Fruit fly (Drosophila melanogaster): Measurements from ENCODE around the gene CG17568.

Gene CG17568

dm6 chr2L:19212401-19212800, 30.9 kb upstream of the CG17568 start (continued):
- TF ChIP-seq Spps (tag; optimal IDR thresholded peaks at IDR 0.05): no peak
- TF ChIP-seq dpn (GFP tag; optimal IDR thresholded peaks at IDR 0.05): peak in 1 of 2 experiments; percentile 14
- no peak for TF ChIP-seq CG17802 (tag; optimal IDR thresholded peaks at IDR 0.05)
- TF ChIP-seq unpg (GFP tag; optimal IDR thresholded peaks at IDR 0.05): peak; percentile 42
- TF ChIP-seq lab (GFP tag; optimal IDR thresholded peaks at IDR 0.05): no peak
- TF ChIP-seq az2 (GFP tag; optimal IDR thresholded peaks at IDR 0.05): no peak
- TF ChIP-seq NFAT (GFP tag; IDR thresholded peaks at IDR 0.05): no peak
- TF ChIP-seq en (GFP tag; optimal IDR thresholded peaks at IDR 0.05): no peak
- TF ChIP-seq sens (GFP tag): peak; percentile 87
- peak; percentile 2 for TF ChIP-seq pnt (GFP tag; optimal IDR thresholded peaks at IDR 0.05)
- TF ChIP-seq Sox102F (GFP tag; optimal IDR thresholded peaks at IDR 0.05): peak; percentile 18

- TF ChIP-seq Dbx (GFP tag; IDR thresholded peaks at IDR 0.05): no peak
- no peak for TF ChIP-seq corto (GFP tag; optimal IDR thresholded peaks at IDR 0.05)
- peak; percentile 27 for TF ChIP-seq CG15696 (tag; optimal IDR thresholded peaks at IDR 0.05)
- peak; percentile 14 for TF ChIP-seq zen (tag; optimal IDR thresholded peaks at IDR 0.05)
- TF ChIP-seq Bdp1 (GFP tag; optimal IDR thresholded peaks at IDR 0.05): no peak
- TF ChIP-seq Dp (GFP tag; optimal IDR thresholded peaks at IDR 0.05): no peak
- TF ChIP-seq peb (GFP tag; IDR thresholded peaks at IDR 0.05): no peak
- no peak for TF ChIP-seq vnd (GFP tag; IDR thresholded peaks at IDR 0.05; ENCODE audit: partially characterized antibody)
- no peak for TF ChIP-seq crp (GFP tag; optimal IDR thresholded peaks at IDR 0.05)
- TF ChIP-seq CG8388 (GFP tag; optimal IDR thresholded peaks at IDR 0.05): no peak
- TF ChIP-seq jing (GFP tag; optimal IDR thresholded peaks at IDR 0.05): no peak
- no peak for TF ChIP-seq Gug (GFP tag; IDR thresholded peaks at IDR 0.05)
- no peak for TF ChIP-seq Doc2 (GFP tag; IDR thresholded peaks at IDR 0.05)
- 0 out of 2 replicates have a peak, but pooled peaks have one; percentile 18 for TF ChIP-seq Xrp1 (GFP tag; IDR thresholded peaks at IDR 0.05)
- no peak for TF ChIP-seq z (GFP tag; IDR thresholded peaks at IDR 0.05)
- peak; percentile 84 for TF ChIP-seq grau (tag; optimal IDR thresholded peaks at IDR 0.05)
- peak; percentile 38 for TF ChIP-seq CG4404 (GFP tag; IDR thresholded peaks at IDR 0.05)
- TF ChIP-seq CG6791 (GFP tag; IDR thresholded peaks at IDR 0.05; ENCODE audit: partially characterized antibody): no peak
- no peak for TF ChIP-seq zf30C (GFP tag; optimal IDR thresholded peaks at IDR 0.05)
- no peak for TF ChIP-seq prd (optimal IDR thresholded peaks at IDR 0.05)
- TF ChIP-seq prd (GFP tag; IDR thresholded peaks at IDR 0.05): peak; percentile 46; the same call in 1 of the 3 replicates
- TF ChIP-seq sens (GFP tag): peak; percentile 56
- TF ChIP-seq B-H2 (GFP tag; optimal IDR thresholded peaks at IDR 0.05): no peak
- TF ChIP-seq CG1529 (GFP tag; optimal IDR thresholded peaks at IDR 0.05): no peak
- TF ChIP-seq row (GFP tag; IDR thresholded peaks at IDR 0.05): peak; percentile 41; the same call in 2 of the 3 replicates
- TF ChIP-seq CG18599 (GFP tag; optimal IDR thresholded peaks at IDR 0.05): peak; percentile 15
- TF ChIP-seq NC2β (GFP tag; optimal IDR thresholded peaks at IDR 0.05): no peak
- no peak for TF ChIP-seq Rfx (GFP tag; IDR thresholded peaks at IDR 0.05)
Observed at dm6 chr2L:19208874-19209273, 27.4 kb upstream of the CG17568 start.

dm6 chr2L:19204546-19204945, 23.0 kb upstream of the CG17568 start:
- no peak for TF ChIP-seq Nf-YB (GFP tag; optimal IDR thresholded peaks at IDR 0.05)
- TF ChIP-seq CG32772 (GFP tag; IDR thresholded peaks at IDR 0.05): no peak
- TF ChIP-seq Sry-β (GFP tag; optimal IDR thresholded peaks at IDR 0.05): no peak
- TF ChIP-seq CG6175 (GFP tag; IDR thresholded peaks at IDR 0.05): no peak
- no peak for TF ChIP-seq CG17802 (tag; optimal IDR thresholded peaks at IDR 0.05)
- TF ChIP-seq CG9727 (GFP tag; optimal IDR thresholded peaks at IDR 0.05): no peak
- TF ChIP-seq Optix (GFP tag; IDR thresholded peaks at IDR 0.05): no peak
- TF ChIP-seq disco-r (GFP tag; optimal IDR thresholded peaks at IDR 0.05): no peak
- TF ChIP-seq sima (GFP tag; optimal IDR thresholded peaks at IDR 0.05): no peak
- TF ChIP-seq Gug (GFP tag; IDR thresholded peaks at IDR 0.05): no peak
- TF ChIP-seq CG3163 (GFP tag; optimal IDR thresholded peaks at IDR 0.05): no peak
- TF ChIP-seq gem (tag; optimal IDR thresholded peaks at IDR 0.05): no peak
- no peak for TF ChIP-seq Bdp1 (GFP tag; optimal IDR thresholded peaks at IDR 0.05)
- TF ChIP-seq hth (optimal IDR thresholded peaks at IDR 0.05): no peak
- TF ChIP-seq Fer3 (tag; optimal IDR thresholded peaks at IDR 0.05): no peak
- TF ChIP-seq Scr (GFP tag; IDR thresholded peaks at IDR 0.05; ENCODE audit: partially characterized antibody): no peak
